Worm (Caenorhabditis elegans) whole organism, L1 larva: Measurements from ENCODE around the gene T24E12.3.
A peak's percentile ranks its signal among the peaks of the same experiment; 100 is the strongest.

Source experiments
- C04F5.9 ChIP-seq: sonication (generic microtip); optimal IDR thresholded peaks from 2 replicates; lab custom pipeline; 2016; ENCODE audit warnings: missing genetic modification characterization, missing compliant biosample characterization
- Y116A8C.19 ChIP-seq: sonication (generic microtip); optimal IDR thresholded peaks from 2 replicates; lab custom pipeline; 2016; ENCODE audit warnings: missing compliant biosample characterization, missing genetic modification characterization, borderline replicate concordance
- alr-1 ChIP-seq: fragments of 200-800 bp; sonication (Bioruptor generic); optimal IDR thresholded peaks from 2 replicates; lab custom pipeline; 2018; ENCODE audit warnings: borderline replicate concordance, mild to moderate bottlenecking, missing genetic modification characterization, missing compliant biosample characterization
- aly-2 ChIP-seq: fragments of 150-350 bp; optimal IDR thresholded peaks from 2 replicates; lab custom pipeline; 2014; ENCODE audit warnings: missing biosample characterization, missing genetic modification characterization
- blmp-1 ChIP-seq: fragments of 150-350 bp; optimal IDR thresholded peaks from 2 replicates; lab custom pipeline; 2014; ENCODE audit warnings: missing biosample characterization, missing genetic modification characterization
- ceh-63 ChIP-seq: fragments of 200-800 bp; sonication (Bioruptor generic); optimal IDR thresholded peaks from 2 replicates; lab custom pipeline; 2018; ENCODE audit warnings: mild to moderate bottlenecking, missing genetic modification characterization, missing compliant biosample characterization
- ceh-8 ChIP-seq: fragments of 200-800 bp; sonication (Bioruptor generic); optimal IDR thresholded peaks from 2 replicates; lab custom pipeline; 2018; ENCODE audit warnings: mild to moderate bottlenecking, missing genetic modification characterization, moderate library complexity, missing compliant biosample characterization
- ceh-88 ChIP-seq: fragments of 200-800 bp; sonication (Bioruptor generic); IDR thresholded peaks from 2 replicates; pipeline ENCODE4 v1.3.6; 2022; ENCODE audit warnings: missing genetic modification characterization, missing compliant biosample characterization
- ceh-90 ChIP-seq: sonication (generic microtip); optimal IDR thresholded peaks from 2 replicates; lab custom pipeline; 2016; ENCODE audit warnings: missing genetic modification characterization, missing compliant biosample characterization
- ces-1 ChIP-seq: fragments of 150-350 bp; optimal IDR thresholded peaks from 2 replicates; lab custom pipeline; 2014; ENCODE audit warnings: missing biosample characterization, missing genetic modification reagents, missing genetic modification characterization
- dpl-1 ChIP-seq, 3 experiments: fragments of 150-350 bp in 2 of 3; sonication (generic microtip) in 1 of 3; optimal IDR thresholded peaks; 2 replicates each; lab custom pipeline; 2014 to 2017; ENCODE audit warnings: missing biosample characterization in 3 of 3, missing genetic modification characterization in 3 of 3, missing genetic modification reagents in 3 of 3
- dsc-1 ChIP-seq: sonication (generic microtip); optimal IDR thresholded peaks from 2 replicates; lab custom pipeline; 2016; ENCODE audit warnings: mild to moderate bottlenecking, missing genetic modification characterization, missing compliant biosample characterization
- efl-1 ChIP-seq, 4 experiments: fragments of 150-350 bp; optimal IDR thresholded peaks in 3 of 4; peaks in 1 of 4; 1 replicate in 1 of 4; 2 replicates in 3 of 4; lab custom pipeline; 2014; ENCODE audit warnings: missing biosample characterization in 2 of 4, missing genetic modification characterization in 2 of 4, missing genetic modification reagents in 2 of 4
- efl-3 ChIP-seq: fragments of 200-800 bp; sonication (Bioruptor generic); optimal IDR thresholded peaks from 2 replicates; lab custom pipeline; 2018; ENCODE audit warnings: mild to moderate bottlenecking, missing genetic modification characterization, missing compliant biosample characterization
- egl-27 ChIP-seq, 2 experiments: fragments of 150-350 bp in 1 of 2; sonication (generic microtip); optimal IDR thresholded peaks; 3 replicates each; lab custom pipeline; 2017 to 2018; ENCODE audit warnings: missing biosample characterization in 2 of 2, missing genetic modification characterization in 2 of 2, missing genetic modification reagents in 2 of 2
- elt-2 ChIP-seq: sonication (generic microtip); optimal IDR thresholded peaks from 2 replicates; lab custom pipeline; 2016; ENCODE audit warnings: missing genetic modification characterization, mild to moderate bottlenecking, inconsistent platforms, missing compliant biosample characterization, missing genetic modification reagents
- ets-5 ChIP-seq: fragments of 200-800 bp; sonication (Bioruptor generic); IDR thresholded peaks from 2 replicates; pipeline ENCODE4 v1.3.6; 2022; ENCODE audit warnings: missing genetic modification characterization, missing compliant biosample characterization
- fkh-8 ChIP-seq: sonication (generic microtip); optimal IDR thresholded peaks from 2 replicates; lab custom pipeline; 2016; ENCODE audit warnings: mild to moderate bottlenecking, missing genetic modification characterization, missing compliant biosample characterization
- fos-1 ChIP-seq: fragments of 150-350 bp; optimal IDR thresholded peaks from 2 replicates; lab custom pipeline; 2014; ENCODE audit warnings: missing biosample characterization, missing genetic modification characterization
- grh-1 ChIP-seq: fragments of 200-800 bp; sonication (Bioruptor generic); IDR thresholded peaks from 2 replicates; pipeline ENCODE4 v1.3.6; 2022; ENCODE audit warnings: missing genetic modification reagents, missing genetic modification characterization, missing compliant biosample characterization
- isw-1 ChIP-seq: fragments of 200-800 bp; sonication (Bioruptor generic); IDR thresholded peaks from 2 replicates; pipeline ENCODE4 v1.3.6; 2022; ENCODE audit warnings: missing genetic modification characterization, missing compliant biosample characterization
- lin-13 ChIP-seq: fragments of 150-350 bp; optimal IDR thresholded peaks from 2 replicates; lab custom pipeline; 2014; ENCODE audit warnings: missing biosample characterization, missing genetic modification reagents, missing genetic modification characterization
- lin-39 ChIP-seq: fragments of 150-350 bp; optimal IDR thresholded peaks from 2 replicates; lab custom pipeline; 2014; ENCODE audit warnings: missing biosample characterization, missing genetic modification reagents, missing genetic modification characterization
- lsy-2 ChIP-seq, 2 experiments: fragments of 150-350 bp; optimal IDR thresholded peaks; 2 replicates each; lab custom pipeline; 2014; ENCODE audit warnings: missing biosample characterization in 2 of 2, missing genetic modification characterization in 2 of 2
- mef-2 ChIP-seq: fragments of 150-350 bp; optimal IDR thresholded peaks from 2 replicates; lab custom pipeline; 2014; ENCODE audit warnings: missing biosample characterization, missing genetic modification characterization
- mep-1 ChIP-seq: fragments of 150-350 bp; optimal IDR thresholded peaks from 2 replicates; lab custom pipeline; 2014; ENCODE audit warnings: missing biosample characterization, missing genetic modification characterization
- nhr-12 ChIP-seq: sonication (generic microtip); optimal IDR thresholded peaks from 2 replicates; lab custom pipeline; 2017; ENCODE audit warnings: missing biosample characterization, missing genetic modification characterization
- nhr-20 ChIP-seq: sonication (generic microtip); optimal IDR thresholded peaks from 2 replicates; lab custom pipeline; 2016; ENCODE audit warnings: mild to moderate bottlenecking, missing genetic modification characterization, missing compliant biosample characterization
- nhr-76 ChIP-seq: sonication (generic microtip); optimal IDR thresholded peaks from 2 replicates; lab custom pipeline; 2017; ENCODE audit warnings: missing biosample characterization, missing genetic modification characterization
- pqm-1 ChIP-seq: sonication (generic microtip); optimal IDR thresholded peaks from 3 replicates; lab custom pipeline; 2017; ENCODE audit warnings: missing biosample characterization, missing genetic modification characterization
- rnt-1 ChIP-seq: sonication (generic microtip); optimal IDR thresholded peaks from 2 replicates; lab custom pipeline; 2016; ENCODE audit warnings: mild to moderate bottlenecking, missing genetic modification characterization, moderate library complexity, missing compliant biosample characterization
- snpc-4 ChIP-seq: fragments of 150-350 bp; optimal IDR thresholded peaks from 2 replicates; lab custom pipeline; 2014; ENCODE audit warnings: missing biosample characterization, missing genetic modification characterization
- snu-23 ChIP-seq: sonication (generic microtip); optimal IDR thresholded peaks from 2 replicates; lab custom pipeline; 2016; ENCODE audit warnings: missing genetic modification characterization, missing compliant biosample characterization
- sptf-1 ChIP-seq: fragments of 150-350 bp; optimal IDR thresholded peaks from 2 replicates; lab custom pipeline; 2014; ENCODE audit warnings: missing biosample characterization, missing genetic modification characterization
- sup-37 ChIP-seq: fragments of 200-800 bp; sonication (Bioruptor generic); optimal IDR thresholded peaks from 2 replicates; lab custom pipeline; 2018; ENCODE audit warnings: mild to moderate bottlenecking, missing genetic modification characterization, missing compliant biosample characterization
- tbx-2 ChIP-seq: sonication (generic microtip); optimal IDR thresholded peaks from 2 replicates; lab custom pipeline; 2016; ENCODE audit warnings: missing genetic modification characterization, missing compliant biosample characterization
- tlp-1 ChIP-seq: fragments of 150-350 bp; optimal IDR thresholded peaks from 2 replicates; lab custom pipeline; 2014; ENCODE audit warnings: missing biosample characterization, missing genetic modification characterization
- unc-130 ChIP-seq: fragments of 150-350 bp; optimal IDR thresholded peaks from 2 replicates; lab custom pipeline; 2017; ENCODE audit warnings: missing biosample characterization, missing genetic modification characterization, inconsistent platforms
- unc-30 ChIP-seq: sonication (generic microtip); optimal IDR thresholded peaks from 2 replicates; lab custom pipeline; 2017; ENCODE audit warnings: missing biosample characterization, missing genetic modification characterization
- unc-86 ChIP-seq: sonication (generic microtip); optimal IDR thresholded peaks from 2 replicates; lab custom pipeline; 2016; ENCODE audit warnings: missing genetic modification characterization, missing compliant biosample characterization
- unc-98 ChIP-seq: fragments of 200-800 bp; sonication (Bioruptor generic); IDR thresholded peaks from 2 replicates; pipeline ENCODE4 v1.3.6; 2022; ENCODE audit warnings: missing genetic modification characterization, missing compliant biosample characterization
- vab-15 ChIP-seq: sonication (generic microtip); optimal IDR thresholded peaks from 2 replicates; lab custom pipeline; 2017; ENCODE audit warnings: missing genotype, mild to moderate bottlenecking, missing genetic modification characterization, missing compliant biosample characterization
- ztf-11 ChIP-seq, 2 experiments: sonication (generic microtip); optimal IDR thresholded peaks; 2 replicates each; lab custom pipeline; 2016 to 2017; ENCODE audit warnings: missing genetic modification characterization in 2 of 2, missing biosample characterization in 1 of 2, missing compliant biosample characterization in 1 of 2
- ztf-4 ChIP-seq: fragments of 150-350 bp; optimal IDR thresholded peaks from 2 replicates; lab custom pipeline; 2014; ENCODE audit warnings: missing biosample characterization, missing genetic modification characterization

The T24E12.3 gene

DNA sequence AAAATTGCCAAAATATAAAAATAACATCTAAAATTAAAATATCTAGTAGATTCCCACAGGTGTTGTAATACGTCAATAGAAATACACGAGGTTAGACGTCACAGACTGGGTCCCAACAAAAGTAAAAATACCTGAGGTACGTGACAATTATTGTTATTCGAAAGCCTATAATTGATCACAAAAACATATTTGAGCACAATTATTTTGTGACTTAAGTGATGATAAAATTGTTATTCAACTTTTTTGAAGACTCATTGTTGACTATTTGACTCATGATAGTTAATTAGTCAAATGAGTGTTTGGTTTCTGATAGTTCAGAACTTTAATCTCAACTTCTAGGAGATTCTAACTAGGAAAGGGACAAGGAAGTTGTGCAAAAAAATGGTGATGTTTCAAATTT lies 2.0 kb downstream of the T24E12.3 start (continued):
- TF ChIP-seq Y116A8C.19 (tag; lab: Kevin White, UChicago) (no peak), ceh-8 (GFP tag; lab: Kevin White, UChicago) (peak; percentile 79), aly-2 (no peak), egl-27 (tag; optimal IDR thresholded peaks at IDR 0.05; lab: Kevin White, UChicago) (no peak), tbx-2 (tag; lab: Kevin White, UChicago) (no peak), C04F5.9 (tag; lab: Kevin White, UChicago) (no peak)

- no peak for TF ChIP-seq unc-30 (tag; lab: Kevin White, UChicago)
- no peak for TF ChIP-seq mef-2
- no peak for TF ChIP-seq ceh-90 (tag; lab: Kevin White, UChicago)
- no peak for TF ChIP-seq efl-1 (optimal IDR thresholded peaks at IDR 0.05; lab: Kevin White, UChicago)
- TF ChIP-seq efl-1 (GFP tag; optimal IDR thresholded peaks at IDR 0.05 in 1 of 2; lab: Kevin White, UChicago): no peak
- TF ChIP-seq, all 84 proteins: peak for 0
Observed at ce11 chrII:3779463-3779862, 3.6 kb downstream of the T24E12.3 start, which contains the start of gene T24E12.11. TSS of gene T24E12.11 (minus strand) at chrII:3779563.

- TF ChIP-seq rnt-1 (tag; lab: Kevin White, UChicago) (no peak), unc-86 (tag; lab: Kevin White, UChicago) (no peak), efl-1 (optimal IDR thresholded peaks at IDR 0.05; lab: Kevin White, UChicago) (no peak), efl-1 (GFP tag; optimal IDR thresholded peaks at IDR 0.05 in 1 of 2; lab: Kevin White, UChicago) (peak in 1 of 2 experiments; percentile 67), snu-23 (GFP tag; lab: Kevin White, UChicago) (no peak)
Observed at ce11 chrII:3781238-3781637, 5.4 kb downstream of the T24E12.3 start.

ce11 chrII:3782309-3783000 lies 6.6 kb downstream of the T24E12.3 start, which contains the start of gene T24E12.2:
TSS of gene T24E12.2 (plus strand) at chrII:3782950.
- TF ChIP-seq ets-5 (GFP tag; lab: Robert Waterston, UW) (no peak), unc-98 (no peak), efl-3 (GFP tag; lab: Kevin White, UChicago) (no peak), ztf-11 (tag; optimal IDR thresholded peaks at IDR 0.05; lab: Kevin White, UChicago) (no peak), Y116A8C.19 (tag; lab: Kevin White, UChicago) (no peak), pqm-1 (no peak), isw-1 (GFP tag; lab: Robert Waterston, UW) (no peak), blmp-1 (tag; lab: Kevin White, UChicago) (no peak), ztf-4 (no peak), mep-1 (tag; lab: Kevin White, UChicago) (no peak), mef-2 (no peak), alr-1 (no peak), snpc-4 (tag; lab: Kevin White, UChicago) (no peak), vab-15 (tag; lab: Kevin White, UChicago) (no peak), lin-39 (no peak), nhr-12 (tag; lab: Kevin White, UChicago) (no peak), fos-1 (tag; lab: Kevin White, UChicago) (no peak), fkh-8 (no peak), nhr-76 (tag; lab: Kevin White, UChicago) (no peak), lin-13 (GFP tag; lab: Kevin White, UChicago) (no peak)

- TF ChIP-seq lsy-2 (tag; optimal IDR thresholded peaks at IDR 0.05; lab: Kevin White, UChicago) (no peak), grh-1 (GFP tag; lab: Robert Waterston, UW) (no peak), unc-30 (tag; lab: Kevin White, UChicago) (no peak), rnt-1 (tag; lab: Kevin White, UChicago) (no peak), snu-23 (GFP tag; lab: Kevin White, UChicago) (no peak), sup-37 (GFP tag; lab: Kevin White, UChicago) (no peak), dpl-1 (GFP tag; optimal IDR thresholded peaks at IDR 0.05; lab: Kevin White, UChicago) (no peak), elt-2 (tag; lab: Kevin White, UChicago) (no peak), nhr-20 (tag; lab: Kevin White, UChicago) (no peak), lin-13 (GFP tag; lab: Kevin White, UChicago) (no peak), unc-130 (tag; lab: Kevin White, UChicago) (no peak), efl-1 (optimal IDR thresholded peaks at IDR 0.05; lab: Kevin White, UChicago) (no peak), efl-1 (GFP tag; optimal IDR thresholded peaks at IDR 0.05 in 1 of 2; lab: Kevin White, UChicago) (no peak), alr-1 (no peak), sptf-1 (tag; lab: Kevin White, UChicago) (no peak), tlp-1 (no peak), dsc-1 (tag; lab: Kevin White, UChicago) (no peak), ceh-63 (GFP tag; lab: Kevin White, UChicago) (no peak), Y116A8C.19 (tag; lab: Kevin White, UChicago) (no peak), ces-1 (GFP tag; lab: Kevin White, UChicago) (no peak), ceh-88 (GFP tag; lab: Robert Waterston, UW) (no peak)
Observed at ce11 chrII:3785257-3785656, 9.4 kb downstream of the T24E12.3 start, which contains the start of gene T24E12.1. TSS of gene T24E12.1 (plus strand) at chrII:3785557.
